Fruit fly (Drosophila melanogaster) whole organism, pupa: ENCODE results near the gene CG31121.

Experiments used
- CG17806 ChIP-seq: fragments of 200-800 bp; sonication (Bioruptor generic); optimal IDR thresholded peaks from 2 replicates; lab custom pipeline; 2018; ENCODE audit warnings: missing biosample characterization, mild to moderate bottlenecking, missing genetic modification characterization, moderate library complexity
- CG9948 ChIP-seq: fragments of 200-800 bp; sonication (Bioruptor generic); optimal IDR thresholded peaks from 2 replicates; lab custom pipeline; 2018; ENCODE audit warnings: missing biosample characterization, mild to moderate bottlenecking, missing genetic modification characterization, moderate library complexity
- EcR ChIP-seq: fragments of 200-800 bp; sonication (Bioruptor generic); optimal IDR thresholded peaks from 3 replicates; lab custom pipeline; 2019; ENCODE audit warnings: missing biosample characterization, missing genetic modification characterization, mild to moderate bottlenecking, moderate library complexity, missing genetic modification reagents
- Ets98B ChIP-seq: fragments of 200-800 bp; sonication (Bioruptor generic); IDR thresholded peaks from 2 replicates; pipeline ENCODE4 v1.3.6; 2022; ENCODE audit warnings: missing biosample characterization, missing genetic modification characterization
- Pif1A ChIP-seq: fragments of 200-800 bp; sonication (Bioruptor generic); optimal IDR thresholded peaks from 3 replicates; lab custom pipeline; 2016; ENCODE audit warnings: missing biosample characterization, missing genetic modification characterization

dm6 chr3R:24890217-24890616 is 4.2 kb downstream of the CG31121 start:
- TF ChIP-seq CG17806 (no peak), CG9948 (tag; lab: Kevin White, UChicago) (no peak), Ets98B (no peak), EcR (GFP tag; lab: Kevin White, UChicago) (no peak), Pif1A (no peak)
